Fruit fly (Drosophila melanogaster) whole organism, prepupa: ENCODE data around the gene Cyp4ac1.

Experiments
- Blimp-1 ChIP-seq: fragments of 200-800 bp; sonication (Bioruptor generic); optimal IDR thresholded peaks from 3 replicates; lab custom pipeline; 2017; ENCODE audit warnings: missing biosample characterization, missing genetic modification characterization, mild to moderate bottlenecking, moderate library complexity, missing genetic modification reagents
- CG11762 ChIP-seq: fragments of 200-800 bp; sonication (Bioruptor generic); optimal IDR thresholded peaks from 3 replicates; lab custom pipeline; 2016; ENCODE audit warnings: missing biosample characterization, missing genetic modification characterization; ENCODE audit not compliant: insufficient read depth
- CG11902 ChIP-seq: fragments of 200-800 bp; sonication (Bioruptor generic); optimal IDR thresholded peaks from 3 replicates; lab custom pipeline; 2016; ENCODE audit warnings: missing biosample characterization, missing genetic modification characterization
- CG15336 ChIP-seq: fragments of 200-800 bp; sonication (Bioruptor generic); IDR thresholded peaks from 2 replicates; pipeline ENCODE4 v1.3.6; 2022; ENCODE audit warnings: missing biosample characterization, missing genetic modification characterization
- CG16779 ChIP-seq: fragments of 200-800 bp; sonication (Bioruptor generic); optimal IDR thresholded peaks from 3 replicates; lab custom pipeline; 2017; ENCODE audit warnings: missing biosample characterization, mild to moderate bottlenecking, missing genetic modification characterization
- CG3032 ChIP-seq: fragments of 200-800 bp; optimal IDR thresholded peaks from 2 replicates; lab custom pipeline; 2019; ENCODE audit warnings: missing biosample characterization, mild to moderate bottlenecking, missing genetic modification characterization, moderate library complexity
- CG31627 ChIP-seq: fragments of 200-800 bp; sonication (Bioruptor generic); optimal IDR thresholded peaks from 3 replicates; lab custom pipeline; 2016; ENCODE audit warnings: missing biosample characterization, missing genetic modification characterization
- CG32006 ChIP-seq: fragments of 200-800 bp; sonication (Bioruptor generic); optimal IDR thresholded peaks from 3 replicates; lab custom pipeline; 2017; ENCODE audit warnings: missing biosample characterization, mild to moderate bottlenecking, missing genetic modification characterization
- CG34406 ChIP-seq: fragments of 200-800 bp; sonication (Bioruptor generic); optimal IDR thresholded peaks from 3 replicates; lab custom pipeline; 2016; ENCODE audit warnings: missing biosample characterization, missing genetic modification characterization
- CG3919 ChIP-seq: fragments of 200-800 bp; sonication (Bioruptor generic); optimal IDR thresholded peaks from 3 replicates; lab custom pipeline; 2016; ENCODE audit warnings: missing biosample characterization, missing genetic modification characterization
- CG6792 ChIP-seq: fragments of 200-800 bp; sonication (Bioruptor generic); optimal IDR thresholded peaks from 3 replicates; lab custom pipeline; 2016; ENCODE audit warnings: missing biosample characterization, missing genetic modification characterization
- CG6808 ChIP-seq: fragments of 200-800 bp; sonication (Bioruptor generic); optimal IDR thresholded peaks from 3 replicates; lab custom pipeline; 2017; ENCODE audit warnings: missing biosample characterization, missing genetic modification characterization, mild to moderate bottlenecking, moderate library complexity, missing genetic modification reagents
- CG8119 ChIP-seq: fragments of 200-800 bp; sonication (Bioruptor generic); IDR thresholded peaks from 3 replicates; pipeline ENCODE4 v1.3.6; 2022; ENCODE audit warnings: missing biosample characterization, missing genetic modification characterization
- Eip75B ChIP-seq: fragments of 200-800 bp; sonication (Bioruptor generic); optimal IDR thresholded peaks from 3 replicates; lab custom pipeline; 2016; ENCODE audit warnings: missing biosample characterization, missing genetic modification characterization
- Gug ChIP-seq: fragments of 200-800 bp; sonication (Bioruptor generic); IDR thresholded peaks from 2 replicates; pipeline ENCODE4 v1.3.6; 2022; ENCODE audit warnings: missing biosample characterization, missing genetic modification characterization
- Hr38 ChIP-seq: sonication (Bioruptor generic); optimal IDR thresholded peaks from 2 replicates; lab custom pipeline; 2016; ENCODE audit warnings: missing biosample characterization, missing genetic modification characterization
- Hr39 ChIP-seq: fragments of 200-800 bp; sonication (Bioruptor generic); optimal IDR thresholded peaks from 2 replicates; lab custom pipeline; 2016; ENCODE audit warnings: missing biosample characterization, missing genetic modification characterization
- Hr4 ChIP-seq: fragments of 200-800 bp; sonication (Bioruptor generic); optimal IDR thresholded peaks from 3 replicates; lab custom pipeline; 2016; ENCODE audit warnings: missing biosample characterization, missing genetic modification characterization
- Lpt ChIP-seq: fragments of 200-800 bp; sonication (Bioruptor generic); optimal IDR thresholded peaks from 3 replicates; lab custom pipeline; 2016; ENCODE audit warnings: missing biosample characterization, missing genetic modification characterization
- Smox ChIP-seq: fragments of 200-800 bp; sonication (Bioruptor generic); optimal IDR thresholded peaks from 3 replicates; lab custom pipeline; 2016; ENCODE audit warnings: missing biosample characterization, missing genetic modification characterization
- Sox102F ChIP-seq: fragments of 200-800 bp; sonication (Bioruptor generic); optimal IDR thresholded peaks from 2 replicates; lab custom pipeline; 2016; ENCODE audit warnings: missing biosample characterization, mild to moderate bottlenecking, missing genetic modification characterization
- Sox14 ChIP-seq: fragments of 200-800 bp; sonication (Bioruptor generic); optimal IDR thresholded peaks from 3 replicates; lab custom pipeline; 2016; ENCODE audit warnings: missing biosample characterization, missing genetic modification characterization
- Sox15 ChIP-seq: fragments of 200-800 bp; sonication (Bioruptor generic); optimal IDR thresholded peaks from 3 replicates; lab custom pipeline; 2016; ENCODE audit warnings: missing biosample characterization, missing genetic modification characterization
- achi ChIP-seq: fragments of 200-800 bp; sonication (Bioruptor generic); optimal IDR thresholded peaks from 3 replicates; lab custom pipeline; 2016; ENCODE audit warnings: missing biosample characterization, missing genetic modification characterization
- acj6 ChIP-seq: fragments of 200-800 bp; sonication (Bioruptor generic); optimal IDR thresholded peaks from 3 replicates; lab custom pipeline; 2016; ENCODE audit warnings: missing biosample characterization, missing genetic modification characterization
- cyc ChIP-seq: fragments of 200-800 bp; sonication (Bioruptor generic); optimal IDR thresholded peaks from 3 replicates; lab custom pipeline; 2016; ENCODE audit warnings: missing biosample characterization, missing genetic modification characterization
- dsx ChIP-seq: fragments of 200-800 bp; optimal IDR thresholded peaks from 3 replicates; lab custom pipeline; 2019; ENCODE audit warnings: missing biosample characterization, mild to moderate bottlenecking, missing genetic modification characterization, moderate library complexity; ENCODE audit not compliant: poor library complexity, severe bottlenecking
- eg ChIP-seq: fragments of 200-800 bp; sonication (Bioruptor generic); IDR thresholded peaks from 3 replicates; pipeline ENCODE4 v1.3.6; 2022; ENCODE audit warnings: missing biosample characterization, missing genetic modification characterization
- fd59A ChIP-seq: fragments of 200-800 bp; sonication (Bioruptor generic); optimal IDR thresholded peaks from 2 replicates; lab custom pipeline; 2017; ENCODE audit warnings: missing biosample characterization, mild to moderate bottlenecking, missing genetic modification characterization, missing genetic modification reagents
- fkh ChIP-seq: fragments of 200-800 bp; sonication (Bioruptor generic); optimal IDR thresholded peaks from 3 replicates; lab custom pipeline; 2017; ENCODE audit warnings: missing biosample characterization, mild to moderate bottlenecking, missing genetic modification characterization, moderate library complexity
- lz ChIP-seq: fragments of 200-800 bp; sonication (Bioruptor generic); optimal IDR thresholded peaks from 3 replicates; lab custom pipeline; 2016; ENCODE audit warnings: missing biosample characterization, missing genetic modification characterization
- ss ChIP-seq, 2 experiments: fragments of 200-800 bp; sonication (Bioruptor generic); optimal IDR thresholded peaks; 2 replicates in 1 of 2; 3 replicates in 1 of 2; lab custom pipeline; 2017 to 2018; ENCODE audit warnings: mild to moderate bottlenecking in 2 of 2, missing biosample characterization in 2 of 2, missing genetic modification characterization in 2 of 2, moderate library complexity in 1 of 2
- svp ChIP-seq: fragments of 200-800 bp; sonication (Bioruptor generic); peaks from one replicate; lab custom pipeline; 2016; ENCODE audit warnings: missing biosample characterization, missing genetic modification characterization
- topi ChIP-seq: fragments of 200-800 bp; sonication (Bioruptor generic); optimal IDR thresholded peaks from 3 replicates; lab custom pipeline; 2016; ENCODE audit warnings: missing biosample characterization, missing genetic modification characterization
- vri ChIP-seq: fragments of 200-800 bp; sonication (Bioruptor generic); optimal IDR thresholded peaks from 3 replicates; lab custom pipeline; 2016; ENCODE audit warnings: missing biosample characterization, mild to moderate bottlenecking, missing genetic modification characterization

Cyp4ac1 gene

DNA sequence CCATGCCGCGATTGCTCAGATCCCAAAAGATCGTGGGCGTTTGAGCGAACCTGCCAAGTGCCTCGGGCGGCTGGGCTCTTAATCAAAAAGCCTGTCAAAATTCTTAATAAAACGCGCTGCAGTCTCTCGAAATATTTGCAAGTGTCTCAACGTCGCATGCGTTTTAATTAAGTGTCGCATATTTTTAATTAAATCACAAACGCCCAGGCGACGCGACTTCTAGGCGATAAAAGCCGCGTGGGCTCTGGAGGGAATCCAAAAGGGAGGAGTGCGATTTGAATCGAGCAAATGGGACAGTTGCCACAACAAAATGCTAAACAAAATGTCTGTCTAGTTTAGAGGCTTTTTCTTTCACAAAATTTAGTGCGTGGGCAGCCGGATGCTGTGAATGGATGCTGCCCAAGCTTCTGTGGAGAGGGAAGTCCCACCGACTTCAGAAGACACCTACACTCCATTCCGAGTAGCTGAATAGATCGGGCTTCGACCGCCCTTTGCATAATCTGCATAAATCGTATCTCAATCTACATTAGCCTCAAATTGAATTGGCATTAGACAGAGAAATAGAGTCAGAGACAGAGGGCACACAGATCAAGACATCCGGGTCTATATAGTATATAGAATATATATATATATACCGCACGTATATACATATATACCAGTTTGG lies 36.8 kb upstream of the Cyp4ac1 start:
- TF ChIP-seq acj6 (no peak), CG3919 (no peak), vri (GFP tag; lab: Kevin White, UChicago) (no peak)
- TF ChIP-seq, all 60 proteins: peak for 0

DNA sequence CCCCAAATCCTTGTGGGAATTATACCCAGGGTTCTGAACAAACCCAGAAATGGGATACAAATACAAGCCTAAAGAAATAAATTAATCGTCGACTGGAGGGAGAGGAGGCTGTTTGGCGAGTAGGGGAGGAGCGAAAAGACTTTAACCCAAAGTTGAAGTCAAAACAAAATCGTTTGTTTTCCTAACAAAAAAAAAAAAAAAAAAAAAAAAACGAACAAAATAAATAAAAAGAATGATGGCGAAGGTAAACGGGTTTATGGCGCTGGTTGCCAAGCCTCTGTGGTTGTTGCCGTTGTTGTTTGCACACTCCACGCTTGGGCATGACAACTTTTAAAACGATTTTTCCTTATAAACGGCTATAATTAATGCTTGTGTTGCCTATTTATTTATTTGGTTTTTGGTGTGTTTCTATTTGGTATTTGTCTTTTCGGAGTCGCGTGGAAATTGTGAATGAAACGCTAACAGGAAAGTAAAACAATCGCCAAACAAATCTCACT lies 35.2 kb upstream of the Cyp4ac1 start:
- TF ChIP-seq CG16779 (tag; lab: Kevin White, UChicago) (no peak), Hr39 (GFP tag; lab: Kevin White, UChicago) (no peak), eg (GFP tag; lab: Robert Waterston, UW) (peak; percentile 51; the same call in 1 of the 3 replicates), CG8119 (peak; percentile 26; the same call in 1 of the 3 replicates), Eip75B (GFP tag; lab: Kevin White, UChicago) (no peak), topi (GFP tag; lab: Kevin White, UChicago) (no peak), CG3919 (no peak), CG15336 (GFP tag; lab: Robert Waterston, UW) (0 out of 2 replicates have a peak, but pooled peaks have one; percentile 46), CG32006 (no peak), fkh (GFP tag; lab: Kevin White, UChicago) (peak; percentile 71)

- no peak for TF ChIP-seq CG3032
- no peak for TF ChIP-seq svp (GFP tag; lab: Kevin White, UChicago)
- TF ChIP-seq CG6808 (GFP tag; lab: Kevin White, UChicago): no peak
- TF ChIP-seq Sox14: no peak
- no peak for TF ChIP-seq Hr38 (GFP tag; lab: Kevin White, UChicago)
- TF ChIP-seq CG6792 (GFP tag; lab: Kevin White, UChicago): no peak
- TF ChIP-seq CG16779 (tag; lab: Kevin White, UChicago): no peak
- no peak for TF ChIP-seq Blimp-1 (GFP tag; lab: Kevin White, UChicago)
- TF ChIP-seq CG11762 (GFP tag; lab: Kevin White, UChicago): no peak
- TF ChIP-seq eg (GFP tag; lab: Robert Waterston, UW): no peak
- TF ChIP-seq Sox15 (GFP tag; lab: Kevin White, UChicago): no peak
These were observed 34.6 kb upstream of the Cyp4ac1 start for dm6 chr2L:5229239-5229638.

DNA sequence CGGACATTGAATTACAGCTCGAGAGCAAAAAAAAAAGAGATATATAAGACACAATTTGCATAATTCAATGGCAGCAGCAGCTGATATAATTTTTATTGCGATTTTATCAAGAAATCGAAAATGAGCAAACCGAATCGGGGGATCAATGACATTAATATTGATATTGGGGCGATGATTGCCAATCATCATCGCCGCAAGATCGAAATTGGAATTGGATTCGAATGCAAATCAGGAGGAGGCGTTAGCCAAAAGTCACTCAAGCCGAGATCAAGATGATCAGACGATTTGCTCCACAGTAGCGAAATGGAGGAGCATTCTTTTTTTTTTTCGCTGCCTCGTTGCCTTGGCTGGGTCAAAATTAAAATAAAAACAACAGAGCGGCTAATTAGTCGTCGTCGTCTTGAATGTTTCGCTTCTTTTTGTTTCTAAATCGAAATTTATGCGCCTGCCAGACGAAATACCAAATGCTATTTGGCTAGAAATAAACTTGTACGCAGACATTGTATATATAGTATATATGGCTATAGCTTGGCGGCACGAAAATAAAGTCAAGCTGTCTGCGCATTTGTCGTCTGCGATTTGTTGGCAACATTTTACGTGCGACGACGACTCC lies 34.0 kb upstream of the Cyp4ac1 start:
- TF ChIP-seq svp (GFP tag; lab: Kevin White, UChicago) (peak; percentile 67), dsx (no peak), Smox (GFP tag; lab: Kevin White, UChicago) (no peak), achi (GFP tag; lab: Kevin White, UChicago) (no peak), CG31627 (GFP tag; lab: Kevin White, UChicago) (no peak), fd59A (no peak), Sox14 (no peak), Gug (GFP tag; lab: Robert Waterston, UW) (no peak), CG6808 (GFP tag; lab: Kevin White, UChicago) (no peak), Eip75B (GFP tag; lab: Kevin White, UChicago) (no peak), CG11902 (GFP tag; lab: Kevin White, UChicago) (no peak), acj6 (no peak), Sox102F (GFP tag; lab: Kevin White, UChicago) (no peak), CG11762 (GFP tag; lab: Kevin White, UChicago) (no peak), vri (GFP tag; lab: Kevin White, UChicago) (peak; percentile 44), Blimp-1 (GFP tag; lab: Kevin White, UChicago) (no peak), Lpt (GFP tag; lab: Kevin White, UChicago) (no peak), CG15336 (GFP tag; lab: Robert Waterston, UW) (0 out of 2 replicates have a peak, but pooled peaks have one; percentile 7), cyc (GFP tag; lab: Kevin White, UChicago) (no peak), fkh (GFP tag; lab: Kevin White, UChicago) (no peak), ss (GFP tag; optimal IDR thresholded peaks at IDR 0.05; lab: Kevin White, UChicago) (no peak), CG34406 (GFP tag; lab: Kevin White, UChicago) (no peak), lz (GFP tag; lab: Kevin White, UChicago) (no peak), CG6792 (GFP tag; lab: Kevin White, UChicago) (no peak), Hr4 (GFP tag; lab: Kevin White, UChicago) (no peak), eg (GFP tag; lab: Robert Waterston, UW) (no peak)
